Worm (Caenorhabditis elegans) whole organism, L4/young adult: ENCODE results near the gene C05D11.8.

Source experiments
- W03F9.2 ChIP-seq: fragments of 150-350 bp; optimal IDR thresholded peaks from 2 replicates; lab custom pipeline; 2014; ENCODE audit warnings: missing biosample characterization, missing genetic modification characterization
- dao-5 ChIP-seq: sonication (generic microtip); optimal IDR thresholded peaks from 2 replicates; lab custom pipeline; 2016; ENCODE audit warnings: missing genotype, missing genetic modification characterization, moderate library complexity, missing compliant biosample characterization
- him-1 ChIP-seq: sonication (generic microtip); optimal IDR thresholded peaks from 2 replicates; lab custom pipeline; 2016; ENCODE audit warnings: missing genotype, missing genetic modification reagents, missing genetic modification characterization, missing compliant biosample characterization

ce11 chrIII:6381584-6382391 is 45.3 kb downstream of the C05D11.8 start, which contains the start of gene znf-622:
- TF ChIP-seq W03F9.2 (no peak), him-1 (tag; lab: Kevin White, UChicago) (no peak), dao-5 (tag; lab: Kevin White, UChicago) (no peak)
